Worm (Caenorhabditis elegans) whole organism, L1 larva: ENCODE results near the gene snt-6.
A peak's percentile ranks its signal among the peaks of the same experiment; 100 is the strongest.

Experiments used
- ama-1 ChIP-seq: fragments of 150-350 bp; optimal IDR thresholded peaks from 2 replicates; lab custom pipeline; 2014
- blmp-1 ChIP-seq: fragments of 150-350 bp; optimal IDR thresholded peaks from 2 replicates; lab custom pipeline; 2014; ENCODE audit warnings: missing biosample characterization, missing genetic modification characterization
- ceh-63 ChIP-seq: fragments of 200-800 bp; sonication (Bioruptor generic); optimal IDR thresholded peaks from 2 replicates; lab custom pipeline; 2018; ENCODE audit warnings: mild to moderate bottlenecking, missing genetic modification characterization, missing compliant biosample characterization
- efl-1 ChIP-seq, 4 experiments: fragments of 150-350 bp; optimal IDR thresholded peaks in 3 of 4; peaks in 1 of 4; 1 replicate in 1 of 4; 2 replicates in 3 of 4; lab custom pipeline; 2014; ENCODE audit warnings: missing biosample characterization in 2 of 4, missing genetic modification characterization in 2 of 4, missing genetic modification reagents in 2 of 4
- elt-2 ChIP-seq: sonication (generic microtip); optimal IDR thresholded peaks from 2 replicates; lab custom pipeline; 2016; ENCODE audit warnings: missing genetic modification characterization, mild to moderate bottlenecking, inconsistent platforms, missing compliant biosample characterization, missing genetic modification reagents
- elt-3 ChIP-seq, 6 experiments: fragments of 150-350 bp in 1 of 6; sonication (generic microtip); optimal IDR thresholded peaks; 2 replicates each; lab custom pipeline; 2017 to 2018; ENCODE audit warnings: missing biosample characterization in 6 of 6, missing genetic modification characterization in 6 of 6, inconsistent platforms in 1 of 6
- fkh-10 ChIP-seq: sonication (generic microtip); optimal IDR thresholded peaks from 2 replicates; lab custom pipeline; 2017; ENCODE audit warnings: missing biosample characterization, missing genetic modification reagents, missing genetic modification characterization
- lir-3 ChIP-seq: sonication (generic microtip); optimal IDR thresholded peaks from 2 replicates; lab custom pipeline; 2016; ENCODE audit warnings: mild to moderate bottlenecking, missing genetic modification characterization, moderate library complexity, missing compliant biosample characterization; ENCODE audit not compliant: poor library complexity
- nhr-76 ChIP-seq: sonication (generic microtip); optimal IDR thresholded peaks from 2 replicates; lab custom pipeline; 2017; ENCODE audit warnings: missing biosample characterization, missing genetic modification characterization
- nhr-77 ChIP-seq: fragments of 150-350 bp; optimal IDR thresholded peaks from 2 replicates; lab custom pipeline; 2014; ENCODE audit warnings: missing biosample characterization, missing genetic modification characterization
- nhr-90 ChIP-seq: sonication (generic microtip); optimal IDR thresholded peaks from 2 replicates; lab custom pipeline; 2016; ENCODE audit warnings: mild to moderate bottlenecking, missing genetic modification characterization, missing compliant biosample characterization; ENCODE audit not compliant: poor library complexity
- snpc-4 ChIP-seq: fragments of 150-350 bp; optimal IDR thresholded peaks from 2 replicates; lab custom pipeline; 2014; ENCODE audit warnings: missing biosample characterization, missing genetic modification characterization
- unc-86 ChIP-seq: sonication (generic microtip); optimal IDR thresholded peaks from 2 replicates; lab custom pipeline; 2016; ENCODE audit warnings: missing genetic modification characterization, missing compliant biosample characterization

ce11 chrII:729931-730330 lies 20.1 kb downstream of the snt-6 start:
- TF ChIP-seq elt-3 (tag; optimal IDR thresholded peaks at IDR 0.05; lab: Kevin White, UChicago): no peak
- no peak for TF ChIP-seq snpc-4
- peak in 1 of 2 experiments; percentile 43 for TF ChIP-seq efl-1 (optimal IDR thresholded peaks at IDR 0.05; lab: Kevin White, UChicago)
- peak; percentile 29 to 94 for TF ChIP-seq efl-1 (GFP tag; optimal IDR thresholded peaks at IDR 0.05 in 1 of 2; lab: Kevin White, UChicago)
- TF ChIP-seq fkh-10 (GFP tag; lab: Kevin White, UChicago): no peak
- no peak for TF ChIP-seq nhr-90 (tag; lab: Kevin White, UChicago)
- no peak for TF ChIP-seq unc-86
- no peak for TF ChIP-seq lir-3 (tag; lab: Kevin White, UChicago)
- TF ChIP-seq elt-2 (tag; lab: Kevin White, UChicago): no peak
- no peak for TF ChIP-seq nhr-77 (tag; lab: Kevin White, UChicago)
- TF ChIP-seq blmp-1 (tag; lab: Kevin White, UChicago): no peak
- TF ChIP-seq nhr-76 (tag; lab: Kevin White, UChicago): no peak
- TF ChIP-seq ama-1 (lab: Kevin White, UChicago): no peak
- no peak for TF ChIP-seq ceh-63 (GFP tag; lab: Kevin White, UChicago)
